Worm (Caenorhabditis elegans) whole organism, L4 larva: ENCODE results near the gene R11G1.11.

Source experiments
- R02D3.7 ChIP-seq: fragments of 150-350 bp; sonication (generic microtip); optimal IDR thresholded peaks from 3 replicates; lab custom pipeline; 2014; ENCODE audit warnings: missing biosample characterization, missing genetic modification characterization
- T20F7.1 ChIP-seq: fragments of 200-800 bp; sonication (Bioruptor generic); optimal IDR thresholded peaks from 2 replicates; lab custom pipeline; 2018; ENCODE audit warnings: mild to moderate bottlenecking, missing genetic modification characterization, missing compliant biosample characterization
- Y105C5A.15 ChIP-seq: fragments of 200-800 bp; sonication (Bioruptor generic); IDR thresholded peaks from 2 replicates; pipeline ENCODE4 v1.3.6; 2022; ENCODE audit warnings: missing genetic modification characterization, missing compliant biosample characterization
- Y48G9A.11 ChIP-seq: fragments of 200-800 bp; sonication (Bioruptor generic); IDR thresholded peaks from 2 replicates; pipeline ENCODE4 v1.3.6; 2022; ENCODE audit warnings: missing genetic modification reagents, missing genetic modification characterization, missing compliant biosample characterization
- Y75B8A.6 ChIP-seq: fragments of 200-800 bp; sonication (Bioruptor generic); IDR thresholded peaks from 2 replicates; pipeline ENCODE4 v1.3.6; 2022; ENCODE audit warnings: missing genetic modification reagents, missing genetic modification characterization, missing compliant biosample characterization
- ZK337.2 ChIP-seq: fragments of 200-800 bp; sonication (Bioruptor generic); IDR thresholded peaks from 2 replicates; pipeline ENCODE4 v1.3.6; 2022; ENCODE audit warnings: missing genetic modification reagents, missing genetic modification characterization, missing compliant biosample characterization
- aha-1 ChIP-seq: fragments of 150-350 bp; peaks from one replicate; lab custom pipeline; 2014; ENCODE audit warnings: missing biosample characterization, missing genetic modification characterization
- ama-1 ChIP-seq: fragments of 150-350 bp; optimal IDR thresholded peaks from 2 replicates; lab custom pipeline; 2014; ENCODE audit warnings: inconsistent platforms, mixed read lengths
- arid-1 ChIP-seq: fragments of 200-800 bp; sonication (Bioruptor generic); conservative IDR thresholded peaks from 2 replicates; pipeline ENCODE4 v1.3.6; 2022; ENCODE audit warnings: missing genetic modification reagents, missing genetic modification characterization, missing compliant biosample characterization
- ceh-20 ChIP-seq: fragments of 200-800 bp; sonication (Bioruptor generic); IDR thresholded peaks from 2 replicates; pipeline ENCODE4 v1.3.6; 2022; ENCODE audit warnings: missing genetic modification reagents, missing genetic modification characterization, missing compliant biosample characterization
- ceh-28 ChIP-seq: fragments of 150-350 bp; optimal IDR thresholded peaks from 2 replicates; lab custom pipeline; 2014; ENCODE audit warnings: missing biosample characterization, missing genetic modification reagents, missing genetic modification characterization
- ceh-44 ChIP-seq: fragments of 200-800 bp; sonication (Bioruptor generic); IDR thresholded peaks from 2 replicates; pipeline ENCODE4 v1.3.6; 2022; ENCODE audit warnings: missing genetic modification reagents, missing genetic modification characterization, missing compliant biosample characterization
- cey-2 ChIP-seq: sonication (generic microtip); optimal IDR thresholded peaks from 3 replicates; lab custom pipeline; 2017; ENCODE audit warnings: missing genetic modification characterization, mild to moderate bottlenecking, missing compliant biosample characterization, antibody characterized with exemption, borderline replicate concordance; ENCODE audit not compliant: insufficient read depth
- ctbp-1 ChIP-seq: fragments of 200-800 bp; sonication (Bioruptor generic); IDR thresholded peaks from 2 replicates; pipeline ENCODE4 v1.3.6; 2022; ENCODE audit warnings: missing genetic modification reagents, missing genetic modification characterization, missing compliant biosample characterization
- daf-16 ChIP-seq, 3 experiments: sonication (generic microtip); optimal IDR thresholded peaks; 2 replicates each; lab custom pipeline; 2016 to 2017; ENCODE audit warnings: missing genetic modification characterization in 3 of 3, missing genetic modification reagents in 3 of 3, mild to moderate bottlenecking in 2 of 3, missing compliant biosample characterization in 2 of 3, missing biosample characterization in 1 of 3, moderate library complexity in 1 of 3
- daf-19 ChIP-seq: fragments of 200-800 bp; sonication (Bioruptor generic); conservative IDR thresholded peaks from 2 replicates; pipeline ENCODE4 v1.3.6; 2022; ENCODE audit warnings: missing genetic modification characterization, missing compliant biosample characterization
- dmd-6 ChIP-seq: fragments of 200-800 bp; sonication (Bioruptor generic); IDR thresholded peaks from 2 replicates; pipeline ENCODE4 v1.3.6; 2022; ENCODE audit warnings: missing genetic modification reagents, missing genetic modification characterization, missing compliant biosample characterization
- dmd-9 ChIP-seq: fragments of 200-800 bp; sonication (Bioruptor generic); IDR thresholded peaks from 2 replicates; pipeline ENCODE4 v1.3.6; 2022; ENCODE audit warnings: missing genetic modification reagents, missing genetic modification characterization, missing compliant biosample characterization
- dpl-1 ChIP-seq: fragments of 150-350 bp; optimal IDR thresholded peaks from 2 replicates; lab custom pipeline; 2014; ENCODE audit warnings: missing biosample characterization, missing genetic modification reagents, missing genetic modification characterization
- duxl-1 ChIP-seq: sonication (generic microtip); optimal IDR thresholded peaks from 2 replicates; lab custom pipeline; 2016; ENCODE audit warnings: mild to moderate bottlenecking, missing genetic modification characterization, moderate library complexity, missing compliant biosample characterization; ENCODE audit not compliant: poor library complexity
- egl-27 ChIP-seq: sonication (generic microtip); optimal IDR thresholded peaks from 3 replicates; lab custom pipeline; 2017; ENCODE audit warnings: missing biosample characterization, missing genetic modification reagents, missing genetic modification characterization
- fkh-10 ChIP-seq: fragments of 150-350 bp; optimal IDR thresholded peaks from 2 replicates; lab custom pipeline; 2014; ENCODE audit warnings: missing biosample characterization, missing genetic modification reagents, missing genetic modification characterization
- gei-8 ChIP-seq: fragments of 200-800 bp; sonication (Bioruptor generic); optimal IDR thresholded peaks from 2 replicates; lab custom pipeline; 2018; ENCODE audit warnings: mild to moderate bottlenecking, missing genetic modification characterization, missing compliant biosample characterization
- hlh-11 ChIP-seq: fragments of 200-800 bp; sonication (Bioruptor generic); optimal IDR thresholded peaks from 2 replicates; lab custom pipeline; 2018; ENCODE audit warnings: mild to moderate bottlenecking, missing genetic modification characterization, missing compliant biosample characterization
- hlh-30 ChIP-seq: sonication (generic microtip); optimal IDR thresholded peaks from 2 replicates; lab custom pipeline; 2017; ENCODE audit warnings: antibody characterized with exemption, mild to moderate bottlenecking, missing genetic modification characterization, missing compliant biosample characterization; ENCODE audit not compliant: insufficient read depth
- hmg-1.1 ChIP-seq: fragments of 200-800 bp; sonication (Bioruptor generic); IDR thresholded peaks from 2 replicates; pipeline ENCODE4 v1.3.6; 2022; ENCODE audit warnings: missing genetic modification reagents, missing genetic modification characterization, missing compliant biosample characterization
- jun-1 ChIP-seq: fragments of 150-350 bp; optimal IDR thresholded peaks from 2 replicates; lab custom pipeline; 2014; ENCODE audit warnings: missing biosample characterization, missing genetic modification reagents, missing genetic modification characterization
- lin-15B ChIP-seq: fragments of 150-350 bp; sonication (generic microtip); optimal IDR thresholded peaks from 3 replicates; lab custom pipeline; 2014; ENCODE audit warnings: missing biosample characterization, missing genetic modification characterization
- lin-38 ChIP-seq: fragments of 200-800 bp; sonication (Bioruptor generic); IDR thresholded peaks from 2 replicates; pipeline ENCODE4 v1.3.6; 2022; ENCODE audit warnings: missing genetic modification reagents, missing genetic modification characterization, missing compliant biosample characterization
- lir-3 ChIP-seq: sonication (generic microtip); optimal IDR thresholded peaks from 2 replicates; lab custom pipeline; 2016; ENCODE audit warnings: mild to moderate bottlenecking, missing genetic modification characterization, missing compliant biosample characterization
- lsy-2 ChIP-seq, 2 experiments: fragments of 150-350 bp in 1 of 2; sonication (generic microtip) in 1 of 2; optimal IDR thresholded peaks; 2 replicates each; lab custom pipeline; 2014 to 2017; ENCODE audit warnings: missing biosample characterization in 2 of 2, missing genetic modification characterization in 2 of 2
- mdl-1 ChIP-seq, 2 experiments: fragments of 150-350 bp in 1 of 2; sonication (generic microtip) in 1 of 2; optimal IDR thresholded peaks; 2 replicates each; lab custom pipeline; 2014 to 2017; ENCODE audit warnings: missing biosample characterization in 2 of 2, missing genetic modification characterization in 2 of 2
- mdt-29 ChIP-seq: fragments of 200-800 bp; sonication (Bioruptor generic); IDR thresholded peaks from 2 replicates; pipeline ENCODE4 v1.3.6; 2022; ENCODE audit warnings: missing genetic modification reagents, missing genetic modification characterization, missing compliant biosample characterization
- mes-2 ChIP-seq: sonication (generic microtip); optimal IDR thresholded peaks from 2 replicates; lab custom pipeline; 2016; ENCODE audit warnings: missing genotype, mild to moderate bottlenecking, missing genetic modification characterization, missing compliant biosample characterization; ENCODE audit not compliant: poor library complexity, severe bottlenecking
- nhr-11 ChIP-seq: fragments of 150-350 bp; optimal IDR thresholded peaks from 2 replicates; lab custom pipeline; 2014; ENCODE audit warnings: missing biosample characterization, missing genetic modification characterization
- nhr-25 ChIP-seq: sonication (generic microtip); optimal IDR thresholded peaks from 2 replicates; lab custom pipeline; 2017; ENCODE audit warnings: missing genetic modification characterization, mild to moderate bottlenecking, missing compliant biosample characterization, antibody characterized with exemption, moderate library complexity, borderline replicate concordance; ENCODE audit not compliant: insufficient read depth
- nhr-28 ChIP-seq: fragments of 150-350 bp; optimal IDR thresholded peaks from 2 replicates; lab custom pipeline; 2014; ENCODE audit warnings: missing biosample characterization, missing genetic modification characterization
- nhr-41 ChIP-seq: fragments of 200-800 bp; sonication (Bioruptor generic); IDR thresholded peaks from 2 replicates; pipeline ENCODE4 v1.3.6; 2022; ENCODE audit warnings: missing genetic modification reagents, missing genetic modification characterization, missing compliant biosample characterization
- nhr-48 ChIP-seq: sonication (generic microtip); optimal IDR thresholded peaks from 2 replicates; lab custom pipeline; 2016; ENCODE audit warnings: mild to moderate bottlenecking, missing genetic modification characterization, missing compliant biosample characterization
- nhr-6 ChIP-seq: fragments of 150-350 bp; optimal IDR thresholded peaks from 2 replicates; lab custom pipeline; 2014; ENCODE audit warnings: missing biosample characterization, missing genetic modification characterization
- php-3 ChIP-seq: fragments of 200-800 bp; sonication (Bioruptor generic); IDR thresholded peaks from 2 replicates; pipeline ENCODE4 v1.3.6; 2022; ENCODE audit warnings: missing genetic modification reagents, missing genetic modification characterization, missing compliant biosample characterization
- rbr-2 ChIP-seq: sonication (generic microtip); optimal IDR thresholded peaks from 2 replicates; lab custom pipeline; 2016; ENCODE audit warnings: missing genotype, missing genetic modification characterization, missing compliant biosample characterization
- sdz-12 ChIP-seq: fragments of 200-800 bp; sonication (Bioruptor generic); optimal IDR thresholded peaks from 2 replicates; lab custom pipeline; 2018; ENCODE audit warnings: mild to moderate bottlenecking, missing genetic modification characterization, missing compliant biosample characterization
- set-16 ChIP-seq: fragments of 200-800 bp; sonication (Bioruptor generic); IDR thresholded peaks from 2 replicates; pipeline ENCODE4 v1.3.6; 2022; ENCODE audit warnings: missing genetic modification reagents, missing genetic modification characterization, missing compliant biosample characterization
- snpc-1.2 ChIP-seq: fragments of 200-800 bp; sonication (Bioruptor generic); IDR thresholded peaks from 2 replicates; pipeline ENCODE4 v1.3.6; 2022; ENCODE audit warnings: missing genetic modification reagents, missing genetic modification characterization, missing compliant biosample characterization
- spr-1 ChIP-seq: sonication (generic microtip); optimal IDR thresholded peaks from 2 replicates; lab custom pipeline; 2016; ENCODE audit warnings: mild to moderate bottlenecking, missing genetic modification characterization, missing compliant biosample characterization
- spr-3 ChIP-seq: fragments of 200-800 bp; sonication (Bioruptor generic); optimal IDR thresholded peaks from 2 replicates; lab custom pipeline; 2018; ENCODE audit warnings: mild to moderate bottlenecking, missing genetic modification characterization, missing compliant biosample characterization
- tra-1 ChIP-seq: fragments of 200-800 bp; sonication (Bioruptor generic); IDR thresholded peaks from 2 replicates; pipeline ENCODE4 v1.3.6; 2022; ENCODE audit warnings: missing genetic modification reagents, missing genetic modification characterization, missing compliant biosample characterization
- vab-7 ChIP-seq: fragments of 200-800 bp; sonication (Bioruptor generic); IDR thresholded peaks from 2 replicates; pipeline ENCODE4 v1.3.6; 2022; ENCODE audit warnings: missing genetic modification reagents, missing genetic modification characterization, missing compliant biosample characterization
- zag-1 ChIP-seq: fragments of 150-350 bp; optimal IDR thresholded peaks from 2 replicates; lab custom pipeline; 2014; ENCODE audit warnings: missing biosample characterization, missing genetic modification characterization

Gene R11G1.11

ce11 chrX:3631550-3631949 lies 23.2 kb upstream of the R11G1.11 start (continued):
- TF ChIP-seq Y75B8A.6 (GFP tag; lab: Robert Waterston, UW), result peak; percentile 77; the same call in 1 of the 2 replicates
- TF ChIP-seq mdt-29 (GFP tag; lab: Robert Waterston, UW), result no peak; the same call in 1 of the 2 replicates
- TF ChIP-seq jun-1, result no peak
- no peak for TF ChIP-seq php-3
- no peak for TF ChIP-seq spr-1 (tag; lab: Kevin White, UChicago)
- no peak for TF ChIP-seq ctbp-1 (GFP tag; lab: Robert Waterston, UW)
- TF ChIP-seq ceh-28, result no peak
- TF ChIP-seq nhr-25, result no peak
- peak; percentile 13; the same call in 1 of the 2 replicates for TF ChIP-seq snpc-1.2 (GFP tag; lab: Robert Waterston, UW)
- no peak for TF ChIP-seq duxl-1
- TF ChIP-seq tra-1 (GFP tag; lab: Robert Waterston, UW), result no peak
- TF ChIP-seq zag-1, result no peak
- TF ChIP-seq aha-1 (tag; lab: Kevin White, UChicago), result no peak
- TF ChIP-seq nhr-6, result no peak
- TF ChIP-seq dpl-1 (GFP tag; lab: Kevin White, UChicago), result no peak
- no peak for TF ChIP-seq nhr-11 (tag; lab: Kevin White, UChicago)
- TF ChIP-seq mes-2 (tag; lab: Kevin White, UChicago), result no peak
- TF ChIP-seq fkh-10 (GFP tag; lab: Kevin White, UChicago), result no peak
- TF ChIP-seq daf-19 (GFP tag; lab: Robert Waterston, UW), result no peak
- TF ChIP-seq ZK337.2 (GFP tag; lab: Robert Waterston, UW), result 0 out of 2 replicates have a peak, but pooled peaks have one; percentile 11
- TF ChIP-seq Y48G9A.11, result peak; percentile 56
- TF ChIP-seq nhr-28 (tag; lab: Kevin White, UChicago), result no peak
- no peak for TF ChIP-seq Y105C5A.15 (GFP tag; lab: Robert Waterston, UW)
- peak; percentile 49 for TF ChIP-seq vab-7 (GFP tag; lab: Robert Waterston, UW)
- no peak for TF ChIP-seq dmd-9 (GFP tag; lab: Robert Waterston, UW)
- no peak for TF ChIP-seq set-16
- 0 out of 2 replicates have a peak, but pooled peaks have one; percentile 3 for TF ChIP-seq arid-1
- no peak for TF ChIP-seq ama-1
- no peak for TF ChIP-seq mdl-1 (tag; optimal IDR thresholded peaks at IDR 0.05; lab: Kevin White, UChicago)
- TF ChIP-seq gei-8 (GFP tag; lab: Kevin White, UChicago), result no peak
- no peak for TF ChIP-seq rbr-2 (tag; lab: Kevin White, UChicago)
- TF ChIP-seq hmg-1.1 (GFP tag; lab: Robert Waterston, UW), result no peak
- peak; percentile 53; the same call in 1 of the 2 replicates for TF ChIP-seq nhr-41 (GFP tag; lab: Robert Waterston, UW)
- TF ChIP-seq lsy-2 (tag; optimal IDR thresholded peaks at IDR 0.05; lab: Kevin White, UChicago), result no peak
- no peak for TF ChIP-seq hlh-30 (tag; lab: Kevin White, UChicago)
- TF ChIP-seq R02D3.7, result no peak
- no peak for TF ChIP-seq egl-27 (tag; lab: Kevin White, UChicago)
- TF ChIP-seq nhr-48 (tag; lab: Kevin White, UChicago), result no peak
- no peak for TF ChIP-seq lin-38 (GFP tag; lab: Robert Waterston, UW)
- no peak for TF ChIP-seq dmd-6
- no peak for TF ChIP-seq T20F7.1 (GFP tag; lab: Kevin White, UChicago)
- TF ChIP-seq ceh-44 (GFP tag; lab: Robert Waterston, UW), result peak; percentile 7; the same call in 1 of the 2 replicates
- TF ChIP-seq hlh-11 (tag; lab: Kevin White, UChicago), result no peak
- no peak for TF ChIP-seq lin-15B
- TF ChIP-seq lir-3 (tag; lab: Kevin White, UChicago), result no peak
- TF ChIP-seq sdz-12 (GFP tag; lab: Kevin White, UChicago), result no peak
- TF ChIP-seq spr-3 (GFP tag; lab: Kevin White, UChicago), result no peak
- TF ChIP-seq cey-2 (tag; lab: Kevin White, UChicago), result no peak
- no peak for TF ChIP-seq daf-16 (GFP tag; optimal IDR thresholded peaks at IDR 0.05; lab: Kevin White, UChicago)
- no peak for TF ChIP-seq daf-16 (tag; optimal IDR thresholded peaks at IDR 0.05; lab: Kevin White, UChicago)
- TF ChIP-seq ceh-20 (GFP tag; lab: Robert Waterston, UW), result no peak
